Fruit fly (Drosophila melanogaster) whole organism: ENCODE measurements around the gene eEF1delta.

Experiments
- CG8478 ChIP-seq: fragments of >200 bp; optimal IDR thresholded peaks from 2 replicates; lab custom pipeline; 2018; ENCODE audit warnings: inconsistent platforms
- Dll ChIP-seq: fragments of >200 bp; optimal IDR thresholded peaks from 2 replicates; lab custom pipeline; 2017
- pan ChIP-seq: fragments of >200 bp; optimal IDR thresholded peaks from 2 replicates; lab custom pipeline; 2017
- psq ChIP-seq: fragments of >200 bp; optimal IDR thresholded peaks from 2 replicates; lab custom pipeline; 2017

DNA sequence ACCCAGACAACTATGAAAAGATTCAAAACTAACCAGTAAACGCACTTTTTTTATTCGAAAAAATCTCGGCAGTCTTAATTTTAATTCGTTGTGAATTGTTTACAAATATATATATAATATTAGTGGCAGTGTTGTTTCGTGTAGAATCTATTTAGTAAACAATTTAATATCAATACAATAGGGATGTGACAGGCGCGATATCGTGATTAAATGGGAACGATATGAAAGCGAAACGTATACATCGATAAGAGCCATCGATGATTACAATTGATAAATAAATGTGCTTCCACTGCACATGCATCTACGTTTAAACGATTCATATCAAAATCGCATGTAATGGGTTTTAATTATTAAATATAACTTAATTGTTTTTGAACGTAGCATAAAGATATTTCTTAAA, 45.1 kb downstream of the eEF1delta start:
- no peak for TF ChIP-seq psq (lab: Kevin White, UChicago)
- TF ChIP-seq pan (lab: Kevin White, UChicago), result no peak
- TF ChIP-seq CG8478, result no peak
- no peak for TF ChIP-seq Dll
